Worm (Caenorhabditis elegans): Measurements from ENCODE around the gene sedl-1.

The sedl-1 gene

DNA sequence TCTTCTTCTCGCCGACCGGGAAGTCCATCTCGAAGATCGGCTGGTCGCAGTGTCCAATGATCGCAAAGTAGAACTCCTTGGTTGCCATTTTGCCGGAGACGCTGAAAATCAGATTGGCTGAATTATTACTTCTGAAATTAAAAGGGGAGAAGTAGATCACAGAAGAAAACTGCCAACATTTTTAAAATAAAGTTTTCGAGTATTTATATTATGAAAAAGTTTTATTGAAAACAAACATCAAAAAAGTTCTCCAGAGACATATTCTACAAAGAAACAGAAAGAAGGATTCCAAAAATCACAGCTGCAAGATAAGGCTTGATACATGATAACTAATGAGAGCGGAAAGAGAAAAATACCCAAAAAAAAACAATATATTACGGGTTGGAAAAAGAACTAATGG, at the start of gene sedl-1:
Gene sedl-1, minus strand, starts transcription at position 101 of the 400 bp plus-strand sequence.
- TF ChIP-seq che-1 (tag; optimal IDR thresholded peaks at IDR 0.05) (no peak), tbx-2 (tag; optimal IDR thresholded peaks at IDR 0.05) (no peak), elt-2 (tag; optimal IDR thresholded peaks at IDR 0.05) (no peak), lin-11 (tag; optimal IDR thresholded peaks at IDR 0.05) (no peak), Y22D7AL.16 (tag; optimal IDR thresholded peaks at IDR 0.05) (no peak), T23F11.4 (GFP tag; optimal IDR thresholded peaks at IDR 0.05) (no peak), ceh-48 (tag; optimal IDR thresholded peaks at IDR 0.05) (no peak), C38D4.7 (GFP tag; optimal IDR thresholded peaks at IDR 0.05) (no peak), hlh-30 (tag; optimal IDR thresholded peaks at IDR 0.05; ENCODE audit: insufficient read depth) (no peak), lim-6 (tag; optimal IDR thresholded peaks at IDR 0.05) (no peak), fkh-10 (GFP tag; optimal IDR thresholded peaks at IDR 0.05) (no peak), mec-3 (tag; optimal IDR thresholded peaks at IDR 0.05; ENCODE audit: borderline replicate concordance) (no peak), sdc-2 (tag; optimal IDR thresholded peaks at IDR 0.05) (no peak)

DNA sequence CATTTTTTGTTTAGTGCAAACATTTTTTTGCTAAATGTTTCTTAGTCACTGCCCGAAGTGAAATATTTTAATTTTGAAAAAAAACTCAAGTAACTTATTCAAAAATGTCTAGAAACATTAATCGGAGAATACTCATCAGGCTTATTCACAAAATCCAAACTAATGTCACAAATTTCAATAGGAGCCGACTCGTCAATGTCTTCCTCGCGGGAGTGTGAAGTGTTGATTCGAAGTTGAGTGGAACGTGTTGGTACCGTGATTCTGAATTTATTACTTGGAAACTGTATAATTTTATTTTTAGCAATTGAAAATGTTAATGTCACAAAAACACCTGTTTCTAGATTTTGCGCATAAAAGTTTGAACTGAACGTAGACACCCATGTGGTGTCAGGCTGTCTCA, 49.5 kb upstream of the sedl-1 start:
- TF ChIP-seq sox-4 (tag; optimal IDR thresholded peaks at IDR 0.05) (no peak), pha-2 (tag; optimal IDR thresholded peaks at IDR 0.05) (no peak), syd-9 (tag; optimal IDR thresholded peaks at IDR 0.05) (no peak), ceh-24 (tag; optimal IDR thresholded peaks at IDR 0.05) (no peak), gmeb-2 (tag; optimal IDR thresholded peaks at IDR 0.05) (no peak), eyg-1 (tag; optimal IDR thresholded peaks at IDR 0.05) (no peak)

DNA sequence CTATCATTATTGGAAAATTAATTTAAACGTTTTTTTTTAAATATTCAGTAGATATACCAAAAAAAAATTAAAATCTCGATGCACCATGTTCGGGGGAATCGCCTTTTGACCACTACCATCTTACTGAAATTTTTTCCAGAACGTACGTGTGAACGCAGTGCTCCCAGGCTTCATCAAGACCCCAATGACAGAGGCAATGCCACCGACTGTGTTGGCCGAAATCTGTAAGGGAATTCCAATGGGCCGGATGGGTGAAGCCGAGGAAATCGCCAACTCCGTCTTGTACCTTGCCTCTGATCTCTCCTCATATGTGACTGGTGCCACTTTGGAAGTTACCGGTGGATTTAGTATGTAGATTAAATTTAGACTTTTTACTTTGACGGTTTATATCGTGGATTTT, 48.7 kb upstream of the sedl-1 start:
- TF ChIP-seq che-1 (tag; optimal IDR thresholded peaks at IDR 0.05) (no peak), ahr-1 (tag; optimal IDR thresholded peaks at IDR 0.05) (no peak)

DNA sequence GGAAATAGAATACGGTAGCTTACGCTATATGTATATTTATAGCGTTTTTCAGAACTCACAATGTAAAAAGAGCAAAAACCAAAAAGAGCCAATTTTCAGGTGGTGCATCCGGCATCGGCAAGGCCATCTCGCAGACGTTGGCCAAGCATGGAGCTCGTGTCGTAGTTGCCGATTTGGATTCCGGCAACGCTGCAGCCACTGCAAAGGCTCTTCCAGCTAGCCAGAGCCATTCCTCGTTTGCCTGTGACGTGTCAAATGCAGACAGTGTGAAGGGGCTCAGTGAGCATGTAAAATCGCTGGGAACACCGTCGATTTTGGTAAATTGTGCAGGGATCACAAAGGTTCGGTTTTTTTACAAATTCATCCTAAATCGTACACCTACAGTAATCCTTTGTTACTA, 47.0 kb upstream of the sedl-1 start:
- TF ChIP-seq hlh-30 (tag; optimal IDR thresholded peaks at IDR 0.05; ENCODE audit: insufficient read depth) (no peak), eyg-1 (tag; optimal IDR thresholded peaks at IDR 0.05) (no peak), elt-2 (tag; optimal IDR thresholded peaks at IDR 0.05) (no peak), madf-2 (tag; optimal IDR thresholded peaks at IDR 0.05) (no peak), unc-55 (GFP tag; optimal IDR thresholded peaks at IDR 0.05) (no peak), pha-2 (tag; optimal IDR thresholded peaks at IDR 0.05) (no peak), F13H6.1 (tag; optimal IDR thresholded peaks at IDR 0.05) (no peak), unc-3 (GFP tag; conservative IDR thresholded peaks at IDR 0.05) (no peak), unc-3 (tag; optimal IDR thresholded peaks at IDR 0.05) (no peak), hlh-13 (GFP tag; optimal IDR thresholded peaks at IDR 0.05) (no peak), pax-1 (tag; optimal IDR thresholded peaks at IDR 0.05) (no peak), syd-9 (tag; optimal IDR thresholded peaks at IDR 0.05) (no peak), K09A11.1 (tag; optimal IDR thresholded peaks at IDR 0.05; ENCODE audit: insufficient read depth) (no peak), pqm-1 (tag; optimal IDR thresholded peaks at IDR 0.05) (no peak), ceh-34 (tag; optimal IDR thresholded peaks at IDR 0.05) (no peak), sdc-2 (tag; optimal IDR thresholded peaks at IDR 0.05) (no peak), ceh-9 (tag; optimal IDR thresholded peaks at IDR 0.05) (no peak), tbx-7 (tag; optimal IDR thresholded peaks at IDR 0.05) (no peak)

DNA sequence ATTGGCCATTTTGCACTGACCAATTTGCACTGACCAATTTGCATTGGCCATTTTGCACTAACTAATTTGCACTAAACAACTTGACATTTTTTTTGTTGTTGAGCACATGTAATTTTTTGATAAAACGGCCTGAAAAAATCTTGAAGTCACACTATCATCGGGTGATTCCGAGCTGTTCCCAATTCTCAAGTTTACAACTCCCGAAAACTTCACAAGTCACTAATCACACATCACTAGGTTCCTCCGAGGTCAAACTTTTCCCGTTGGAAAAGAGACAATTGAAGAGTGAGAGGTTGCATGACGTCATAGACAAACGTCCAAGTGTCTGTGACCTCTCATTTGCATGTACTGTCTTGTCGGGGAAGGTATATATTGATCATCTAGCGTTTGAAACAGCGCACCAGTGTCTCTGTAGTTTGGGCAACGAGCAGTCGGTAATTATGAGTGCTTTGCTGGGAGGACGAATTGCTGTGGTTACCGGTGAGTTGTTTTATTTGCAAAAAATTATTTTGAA, 46.1 kb upstream of the sedl-1 start, which contains the start of the genes D1005.10 and dhs-25:
Gene D1005.10, minus strand, starts transcription at position 51 of the 514 bp plus-strand sequence.
Gene dhs-25, plus strand, starts transcription at position 398 of the 514 bp plus-strand sequence.
- TF ChIP-seq ceh-45 (GFP tag; IDR thresholded peaks at IDR 0.05): no peak
- no peak for TF ChIP-seq pag-3 (tag; optimal IDR thresholded peaks at IDR 0.05; ENCODE audit: borderline replicate concordance)
- TF ChIP-seq nfya-1 (tag; optimal IDR thresholded peaks at IDR 0.05): peak; percentile 12
- TF ChIP-seq madf-2 (tag; optimal IDR thresholded peaks at IDR 0.05): no peak
- no peak for TF ChIP-seq ceh-14 (tag; optimal IDR thresholded peaks at IDR 0.05)
- no peak for TF ChIP-seq hlh-15 (tag; optimal IDR thresholded peaks at IDR 0.05)
- TF ChIP-seq ttx-3 (tag; optimal IDR thresholded peaks at IDR 0.05): no peak
- no peak for TF ChIP-seq ceh-6 (GFP tag; optimal IDR thresholded peaks at IDR 0.05)
- no peak for TF ChIP-seq ceh-22 (tag; optimal IDR thresholded peaks at IDR 0.05)
- TF ChIP-seq unc-55 (GFP tag; optimal IDR thresholded peaks at IDR 0.05): peak; percentile 44
- TF ChIP-seq tbx-2 (tag; optimal IDR thresholded peaks at IDR 0.05): peak; percentile 7
- TF ChIP-seq K02D7.2 (tag; optimal IDR thresholded peaks at IDR 0.05): no peak
- TF ChIP-seq T23F11.4 (GFP tag; optimal IDR thresholded peaks at IDR 0.05): no peak
- no peak for TF ChIP-seq fkh-6 (tag; optimal IDR thresholded peaks at IDR 0.05)
- TF ChIP-seq ceh-18 (tag; optimal IDR thresholded peaks at IDR 0.05): no peak
- no peak for TF ChIP-seq ceh-19 (GFP tag; optimal IDR thresholded peaks at IDR 0.05)
- no peak for TF ChIP-seq gmeb-2 (tag; optimal IDR thresholded peaks at IDR 0.05)
- no peak for TF ChIP-seq pros-1 (tag; optimal IDR thresholded peaks at IDR 0.05)
- TF ChIP-seq ceh-9 (tag; optimal IDR thresholded peaks at IDR 0.05): no peak
- no peak for TF ChIP-seq hlh-8 (tag; optimal IDR thresholded peaks at IDR 0.05)
